Worm (Caenorhabditis elegans): ENCODE data around the gene Y53C12A.10.

The Y53C12A.10 gene

DNA sequence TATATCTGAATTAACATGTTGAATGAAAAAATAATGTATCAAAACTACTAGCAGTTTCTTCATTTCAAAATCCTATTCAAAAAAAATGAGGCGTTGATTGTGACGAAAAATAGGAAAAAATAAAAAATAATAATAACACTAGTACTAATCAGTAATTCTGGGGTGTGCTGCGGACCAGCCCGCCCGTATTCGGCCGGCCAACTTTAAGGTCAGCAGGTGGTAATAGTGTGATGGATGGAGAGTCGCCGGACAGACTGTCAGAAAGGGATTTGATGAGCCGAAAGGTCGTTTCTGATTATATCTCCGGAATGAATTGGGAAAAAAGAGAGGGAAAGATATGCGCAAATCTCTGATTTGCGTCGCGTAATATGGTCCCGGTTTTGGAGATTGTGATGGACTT is 19.8 kb upstream of the Y53C12A.10 start, which contains the start of gene cutl-2:
TSS of gene cutl-2 (minus strand) at position 210 of the 400 bp plus-strand sequence.
- TF ChIP-seq egl-18 (GFP tag; IDR thresholded peaks at IDR 0.05), result no peak
- TF ChIP-seq ceh-100 (GFP tag; IDR thresholded peaks at IDR 0.05), result no peak
- no peak for TF ChIP-seq C06A6.2 (GFP tag; conservative IDR thresholded peaks at IDR 0.05)

DNA sequence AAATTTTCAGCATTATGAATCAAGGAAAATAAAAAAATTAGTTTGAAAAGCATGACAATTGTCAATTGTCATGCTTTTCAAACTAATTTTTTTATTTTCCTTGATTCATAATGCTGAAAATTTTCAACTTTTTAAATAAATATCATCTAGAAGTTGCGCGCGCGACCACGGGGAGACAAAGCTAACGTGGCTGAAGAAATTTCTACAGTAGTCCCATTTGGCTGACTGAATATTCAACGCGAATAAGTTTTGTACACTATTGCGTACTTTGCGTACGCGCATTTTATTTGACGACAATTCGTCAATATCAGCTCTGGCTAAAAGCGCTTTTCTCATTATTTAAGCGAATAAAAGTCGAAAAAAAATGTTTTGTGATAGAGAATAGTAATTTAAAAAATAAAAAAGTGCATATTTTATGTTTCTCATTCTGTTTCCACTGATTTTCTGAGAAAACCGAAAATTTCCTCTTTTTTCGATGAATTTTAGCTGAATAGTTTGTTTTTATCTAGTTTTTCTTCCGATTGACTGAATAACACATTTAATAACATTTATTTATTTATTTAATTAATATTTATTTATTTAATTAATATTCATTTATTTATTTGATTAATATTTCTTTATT is 14.1 kb upstream of the Y53C12A.10 start, which contains the start of gene Y53C12A.11:
TSS of gene Y53C12A.11 (minus strand) at position 68 of the 622 bp plus-strand sequence.
- TF ChIP-seq mcd-1 (GFP tag; IDR thresholded peaks at IDR 0.05), result peak; percentile 79
- TF ChIP-seq pbrm-1 (GFP tag; IDR thresholded peaks at IDR 0.05), result peak; percentile 63; the same call in 1 of the 2 replicates
- TF ChIP-seq egrh-3 (GFP tag; IDR thresholded peaks at IDR 0.05), result 0 out of 2 replicates have a peak, but pooled peaks have one; percentile 12
- TF ChIP-seq ceh-91 (GFP tag; IDR thresholded peaks at IDR 0.05), result peak; percentile 90
- peak; percentile 84 for TF ChIP-seq F33H1.4 (GFP tag; IDR thresholded peaks at IDR 0.05)
- peak; percentile 60; the same call in 1 of the 2 replicates for TF ChIP-seq B0019.2 (GFP tag; conservative IDR thresholded peaks at IDR 0.05)
- TF ChIP-seq ztf-28 (GFP tag; IDR thresholded peaks at IDR 0.05), result peak; percentile 67; the same call in 1 of the 2 replicates
- peak; percentile 87 for TF ChIP-seq madf-8 (GFP tag; conservative IDR thresholded peaks at IDR 0.05)
- peak; percentile 75; the same call in 1 of the 2 replicates for TF ChIP-seq C17E4.6 (GFP tag; IDR thresholded peaks at IDR 0.05)
- TF ChIP-seq hmg-1.2 (GFP tag; IDR thresholded peaks at IDR 0.05), result peak; percentile 96
- peak; percentile 90 for TF ChIP-seq D2030.7 (GFP tag; IDR thresholded peaks at IDR 0.05)
- peak; percentile 92 for TF ChIP-seq madf-6 (GFP tag; IDR thresholded peaks at IDR 0.05)
- TF ChIP-seq lin-54 (GFP tag; optimal IDR thresholded peaks at IDR 0.05), result peak; percentile 23
- 0 out of 2 replicates have a peak, but pooled peaks have one; percentile 54 for TF ChIP-seq Y53G8AR.9 (GFP tag; conservative IDR thresholded peaks at IDR 0.05)
- peak; percentile 85 for TF ChIP-seq dox-1 (GFP tag; IDR thresholded peaks at IDR 0.05)
- peak; percentile 88; the same call in 1 of the 2 replicates for TF ChIP-seq madf-3 (GFP tag; IDR thresholded peaks at IDR 0.05)
- TF ChIP-seq attf-3 (GFP tag; conservative IDR thresholded peaks at IDR 0.05), result peak; percentile 82
- TF ChIP-seq rcor-1 (GFP tag; IDR thresholded peaks at IDR 0.05), result peak; percentile 75
- TF ChIP-seq hsf-1 (GFP tag; IDR thresholded peaks at IDR 0.05), result 0 out of 2 replicates have a peak, but pooled peaks have one; percentile 32
- TF ChIP-seq Y95B8A.8 (GFP tag; IDR thresholded peaks at IDR 0.05), result 0 out of 2 replicates have a peak, but pooled peaks have one; percentile 34
- TF ChIP-seq xnd-1 (tag; optimal IDR thresholded peaks at IDR 0.05), result peak; percentile 26

DNA sequence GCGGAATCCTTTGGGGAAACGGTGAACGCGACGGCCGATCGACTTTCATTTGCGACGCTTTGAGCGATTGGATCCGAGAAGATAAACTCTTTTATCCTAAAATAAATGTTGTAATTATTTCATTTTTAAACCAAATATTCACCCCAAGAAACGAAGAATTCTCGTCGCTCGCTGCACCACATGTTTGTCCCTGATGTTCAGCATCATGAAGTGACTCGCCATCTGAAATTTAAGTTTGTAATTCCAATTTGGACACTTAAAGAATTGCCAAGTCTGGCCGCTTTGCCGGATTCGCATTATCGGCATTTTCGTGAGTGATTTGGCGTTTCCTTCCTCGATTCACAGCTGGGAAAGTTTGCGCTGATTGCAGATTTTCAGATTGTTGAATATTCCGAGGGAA is 13.3 kb upstream of the Y53C12A.10 start, which contains the start of gene Y53C12A.6:
TSS of gene Y53C12A.6 (minus strand) at position 101 of the 400 bp plus-strand sequence.
- TF ChIP-seq Y95B8A.8 (GFP tag; IDR thresholded peaks at IDR 0.05), result no peak
- TF ChIP-seq ceh-79 (tag; optimal IDR thresholded peaks at IDR 0.05), result no peak
- TF ChIP-seq xnd-1 (tag; optimal IDR thresholded peaks at IDR 0.05), result no peak
- no peak for TF ChIP-seq let-526 (GFP tag; IDR thresholded peaks at IDR 0.05)
- no peak for TF ChIP-seq gei-17 (GFP tag; optimal IDR thresholded peaks at IDR 0.05)
- no peak for TF ChIP-seq lin-35 (GFP tag; optimal IDR thresholded peaks at IDR 0.05)
- TF ChIP-seq ekl-4 (GFP tag; IDR thresholded peaks at IDR 0.05), result no peak
- TF ChIP-seq him-1 (tag; optimal IDR thresholded peaks at IDR 0.05), result no peak
- no peak for TF ChIP-seq lin-54 (GFP tag; optimal IDR thresholded peaks at IDR 0.05)
- no peak for TF ChIP-seq akir-1 (GFP tag; optimal IDR thresholded peaks at IDR 0.05)
- no peak for TF ChIP-seq sdz-38 (tag; optimal IDR thresholded peaks at IDR 0.05)
- no peak for TF ChIP-seq nfyb-1 (GFP tag; IDR thresholded peaks at IDR 0.05)

All from whole organism, young adult.